Worm (Caenorhabditis elegans) whole organism, young adult: ENCODE results near the gene F29B9.7.
A peak's percentile ranks its signal among the peaks of the same experiment; 100 is the strongest.

Source experiments
- B0261.1 ChIP-seq: sonication (generic microtip); optimal IDR thresholded peaks from 2 replicates; lab custom pipeline; 2016; ENCODE audit warnings: mild to moderate bottlenecking, missing genetic modification characterization, moderate library complexity, missing compliant biosample characterization
- F23B12.7 ChIP-seq: sonication (generic microtip); optimal IDR thresholded peaks from 2 replicates; lab custom pipeline; 2017; ENCODE audit warnings: missing genetic modification characterization, mild to moderate bottlenecking, missing compliant biosample characterization, antibody characterized with exemption, moderate library complexity; ENCODE audit not compliant: insufficient read depth
- F39B2.1 ChIP-seq: fragments of 200-800 bp; sonication (Bioruptor generic); IDR thresholded peaks from 2 replicates; pipeline ENCODE4 v1.3.6; 2022; ENCODE audit warnings: missing genetic modification reagents, missing genetic modification characterization, missing compliant biosample characterization
- F57C9.4 ChIP-seq: sonication (generic microtip); optimal IDR thresholded peaks from 2 replicates; lab custom pipeline; 2017; ENCODE audit warnings: mild to moderate bottlenecking, missing genetic modification characterization, missing compliant biosample characterization
- K11D2.4 ChIP-seq: fragments of 200-800 bp; sonication (Bioruptor generic); IDR thresholded peaks from 2 replicates; pipeline ENCODE4 v1.3.6; 2022; ENCODE audit warnings: missing genetic modification reagents, missing genetic modification characterization, missing compliant biosample characterization
- T26A5.8 ChIP-seq: sonication (generic microtip); optimal IDR thresholded peaks from 2 replicates; lab custom pipeline; 2016; ENCODE audit warnings: missing genetic modification characterization, missing compliant biosample characterization
- Y53G8AR.9 ChIP-seq: fragments of 200-800 bp; sonication (Bioruptor generic); conservative IDR thresholded peaks from 2 replicates; pipeline ENCODE4 v1.3.6; 2022; ENCODE audit warnings: missing genetic modification reagents, missing genetic modification characterization, missing compliant biosample characterization
- ZK185.1 ChIP-seq: sonication (generic microtip); optimal IDR thresholded peaks from 2 replicates; lab custom pipeline; 2016; ENCODE audit warnings: mild to moderate bottlenecking, missing genetic modification characterization, missing compliant biosample characterization; ENCODE audit not compliant: poor library complexity, severe bottlenecking
- aptf-2 ChIP-seq: fragments of 200-800 bp; sonication (Bioruptor generic); conservative IDR thresholded peaks from 2 replicates; pipeline ENCODE4 v1.3.6; 2022; ENCODE audit warnings: missing genetic modification reagents, missing genetic modification characterization, missing compliant biosample characterization
- attf-5 ChIP-seq: fragments of 200-800 bp; sonication (Bioruptor generic); optimal IDR thresholded peaks from 2 replicates; lab custom pipeline; 2018; ENCODE audit warnings: mild to moderate bottlenecking, missing genetic modification characterization, missing compliant biosample characterization
- attf-6 ChIP-seq: fragments of 200-800 bp; sonication (Bioruptor generic); IDR thresholded peaks from 2 replicates; pipeline ENCODE4 v1.3.6; 2022; ENCODE audit warnings: missing genetic modification reagents, missing genetic modification characterization, missing compliant biosample characterization
- bed-2 ChIP-seq: fragments of 200-800 bp; sonication (Bioruptor generic); IDR thresholded peaks from 2 replicates; pipeline ENCODE4 v1.3.6; 2022; ENCODE audit warnings: missing genetic modification reagents, missing genetic modification characterization, missing compliant biosample characterization
- ccch-3 ChIP-seq: fragments of 200-800 bp; sonication (Bioruptor generic); optimal IDR thresholded peaks from 2 replicates; lab custom pipeline; 2018; ENCODE audit warnings: mild to moderate bottlenecking, missing genetic modification characterization, missing compliant biosample characterization
- cebp-2 ChIP-seq: fragments of 200-800 bp; sonication (Bioruptor generic); IDR thresholded peaks from 2 replicates; pipeline ENCODE4 v1.3.6; 2022; ENCODE audit warnings: missing genetic modification characterization, missing compliant biosample characterization
- egrh-3 ChIP-seq: fragments of 200-800 bp; sonication (Bioruptor generic); IDR thresholded peaks from 2 replicates; pipeline ENCODE4 v1.3.6; 2022; ENCODE audit warnings: missing genetic modification reagents, missing genetic modification characterization, missing compliant biosample characterization
- fkh-3 ChIP-seq: sonication (generic microtip); optimal IDR thresholded peaks from 2 replicates; lab custom pipeline; 2016; ENCODE audit warnings: mild to moderate bottlenecking, missing genetic modification characterization, missing compliant biosample characterization
- hmg-1.2 ChIP-seq: fragments of 200-800 bp; sonication (Bioruptor generic); IDR thresholded peaks from 2 replicates; pipeline ENCODE4 v1.3.6; 2022; ENCODE audit warnings: missing genetic modification reagents, missing genetic modification characterization, missing compliant biosample characterization
- hmg-20 ChIP-seq: fragments of 200-800 bp; sonication (Bioruptor generic); IDR thresholded peaks from 2 replicates; pipeline ENCODE4 v1.3.6; 2022; ENCODE audit warnings: missing genetic modification reagents, missing genetic modification characterization, missing compliant biosample characterization
- hrde-1 ChIP-seq: sonication (generic microtip); optimal IDR thresholded peaks from 2 replicates; lab custom pipeline; 2016; ENCODE audit warnings: missing genetic modification characterization, mild to moderate bottlenecking, missing compliant biosample characterization, moderate library complexity, missing genotype, missing genetic modification reagents, borderline replicate concordance
- lin-26 ChIP-seq: fragments of 200-800 bp; sonication (Bioruptor generic); IDR thresholded peaks from 2 replicates; pipeline ENCODE4 v1.3.6; 2022; ENCODE audit warnings: missing genetic modification reagents, missing genetic modification characterization, missing compliant biosample characterization
- lir-1 ChIP-seq: fragments of 200-800 bp; sonication (Bioruptor generic); conservative IDR thresholded peaks from 2 replicates; pipeline ENCODE4 v1.3.6; 2022; ENCODE audit warnings: missing genetic modification reagents, missing genetic modification characterization, missing compliant biosample characterization
- madf-3 ChIP-seq: fragments of 200-800 bp; sonication (Bioruptor generic); IDR thresholded peaks from 2 replicates; pipeline ENCODE4 v1.3.6; 2022; ENCODE audit warnings: missing genetic modification reagents, missing genetic modification characterization, missing compliant biosample characterization
- madf-6 ChIP-seq: fragments of 200-800 bp; sonication (Bioruptor generic); IDR thresholded peaks from 2 replicates; pipeline ENCODE4 v1.3.6; 2022; ENCODE audit warnings: missing genetic modification reagents, missing genetic modification characterization, missing compliant biosample characterization
- madf-8 ChIP-seq: fragments of 200-800 bp; sonication (Bioruptor generic); conservative IDR thresholded peaks from 2 replicates; pipeline ENCODE4 v1.3.6; 2022; ENCODE audit warnings: missing genetic modification reagents, missing genetic modification characterization, missing compliant biosample characterization
- mes-4 ChIP-seq: sonication (generic microtip); optimal IDR thresholded peaks from 2 replicates; lab custom pipeline; 2016; ENCODE audit warnings: missing genotype, missing genetic modification characterization, missing compliant biosample characterization
- mxl-1 ChIP-seq: sonication (generic microtip); optimal IDR thresholded peaks from 2 replicates; lab custom pipeline; 2016; ENCODE audit warnings: missing genetic modification characterization, missing compliant biosample characterization
- nhr-179 ChIP-seq: sonication (generic microtip); optimal IDR thresholded peaks from 2 replicates; lab custom pipeline; 2016; ENCODE audit warnings: mild to moderate bottlenecking, missing genetic modification characterization, missing compliant biosample characterization
- pha-4 ChIP-seq: fragments of 150-350 bp; sonication (generic microtip); optimal IDR thresholded peaks from 2 replicates; lab custom pipeline; 2014; ENCODE audit warnings: missing biosample characterization, missing genetic modification reagents, missing genetic modification characterization
- rcor-1 ChIP-seq: fragments of 200-800 bp; sonication (Bioruptor generic); IDR thresholded peaks from 2 replicates; pipeline ENCODE4 v1.3.6; 2022; ENCODE audit warnings: missing genetic modification reagents, missing genetic modification characterization, missing compliant biosample characterization
- rec-8 ChIP-seq, 2 experiments: sonication (generic microtip); optimal IDR thresholded peaks; 2 replicates each; lab custom pipeline; 2016; ENCODE audit warnings: mild to moderate bottlenecking in 2 of 2, missing genetic modification characterization in 2 of 2, missing genetic modification reagents in 2 of 2, missing genotype in 2 of 2, missing biosample characterization in 1 of 2, missing compliant biosample characterization in 1 of 2, moderate library complexity in 1 of 2
- repo-1 ChIP-seq: sonication (generic microtip); optimal IDR thresholded peaks from 2 replicates; lab custom pipeline; 2017; ENCODE audit warnings: mild to moderate bottlenecking, missing genetic modification characterization, missing compliant biosample characterization
- sdz-38 ChIP-seq: sonication (generic microtip); optimal IDR thresholded peaks from 2 replicates; lab custom pipeline; 2016; ENCODE audit warnings: missing genotype, missing genetic modification characterization, missing compliant biosample characterization
- zfh-2 ChIP-seq: fragments of 200-800 bp; sonication (Bioruptor generic); conservative IDR thresholded peaks from 2 replicates; pipeline ENCODE4 v1.3.6; 2022; ENCODE audit warnings: missing genetic modification reagents, missing genetic modification characterization, missing compliant biosample characterization
- ztf-18 ChIP-seq: sonication (generic microtip); optimal IDR thresholded peaks from 2 replicates; lab custom pipeline; 2016; ENCODE audit warnings: missing genotype, mild to moderate bottlenecking, missing genetic modification characterization, missing compliant biosample characterization
- ztf-22 ChIP-seq: fragments of 200-800 bp; sonication (Bioruptor generic); optimal IDR thresholded peaks from 2 replicates; lab custom pipeline; 2018; ENCODE audit warnings: mild to moderate bottlenecking, missing genetic modification characterization, moderate library complexity, missing compliant biosample characterization
- ztf-25 ChIP-seq: fragments of 200-800 bp; sonication (Bioruptor generic); IDR thresholded peaks from 2 replicates; pipeline ENCODE4 v1.3.6; 2022; ENCODE audit warnings: missing genetic modification reagents, missing genetic modification characterization, missing compliant biosample characterization
- ztf-26 ChIP-seq: sonication (generic microtip); optimal IDR thresholded peaks from 2 replicates; lab custom pipeline; 2017; ENCODE audit warnings: missing genetic modification characterization, missing compliant biosample characterization

Gene F29B9.7

DNA sequence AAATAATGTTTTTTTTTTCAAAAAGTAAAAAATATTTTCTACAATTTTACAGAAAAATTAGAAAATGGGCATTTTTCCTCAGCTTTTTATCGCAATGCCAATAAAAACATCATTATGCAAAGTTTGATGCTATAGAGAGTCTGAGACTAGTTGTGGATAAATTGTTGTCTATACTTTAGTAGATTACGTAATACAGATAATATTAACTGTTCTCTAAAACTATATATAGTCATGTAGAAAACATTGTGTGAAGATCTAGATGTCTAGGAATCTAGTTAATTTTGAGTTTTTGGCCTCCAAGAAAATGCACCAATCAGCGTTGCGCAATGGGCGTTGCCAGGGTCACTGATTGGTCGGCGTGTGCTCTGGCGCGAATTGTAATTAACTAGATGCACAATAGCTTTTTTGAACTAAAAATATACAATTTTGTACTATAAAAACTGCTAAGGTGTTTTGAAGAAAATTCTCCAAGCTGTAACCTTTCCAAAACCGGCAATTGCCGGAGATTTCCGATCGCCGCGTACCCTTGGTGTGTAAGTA, 36.8 kb downstream of the F29B9.7 start:
- TF ChIP-seq mes-4 (tag; lab: Kevin White, UChicago) (no peak), T26A5.8 (tag; lab: Kevin White, UChicago) (no peak), madf-6 (GFP tag; lab: Robert Waterston, UW) (no peak), madf-8 (no peak), fkh-3 (no peak), sdz-38 (tag; lab: Kevin White, UChicago) (no peak), nhr-179 (tag; lab: Kevin White, UChicago) (no peak), K11D2.4 (no peak), pha-4 (tag; lab: Kevin White, UChicago) (no peak), ztf-18 (tag; lab: Kevin White, UChicago) (no peak), attf-6 (no peak), F39B2.1 (GFP tag; lab: Robert Waterston, UW) (no peak), lir-1 (GFP tag; lab: Robert Waterston, UW) (no peak), attf-5 (GFP tag; lab: Kevin White, UChicago) (no peak), mxl-1 (tag; lab: Kevin White, UChicago) (no peak), aptf-2 (GFP tag; lab: Robert Waterston, UW) (no peak), ztf-25 (no peak), hmg-1.2 (GFP tag; lab: Robert Waterston, UW) (no peak), repo-1 (no peak), ztf-22 (no peak)

ce11 chrIV:4686898-4687297, 37.3 kb downstream of the F29B9.7 start:
- TF ChIP-seq Y53G8AR.9 (GFP tag; lab: Robert Waterston, UW) (no peak), rcor-1 (GFP tag; lab: Robert Waterston, UW) (no peak), ZK185.1 (tag; lab: Kevin White, UChicago) (no peak), zfh-2 (peak; percentile 66), hrde-1 (tag; lab: Kevin White, UChicago) (no peak), ztf-26 (no peak), rec-8 (tag; optimal IDR thresholded peaks at IDR 0.05; lab: Kevin White, UChicago) (no peak), F57C9.4 (tag; lab: Kevin White, UChicago) (no peak), mxl-1 (tag; lab: Kevin White, UChicago) (no peak)

DNA sequence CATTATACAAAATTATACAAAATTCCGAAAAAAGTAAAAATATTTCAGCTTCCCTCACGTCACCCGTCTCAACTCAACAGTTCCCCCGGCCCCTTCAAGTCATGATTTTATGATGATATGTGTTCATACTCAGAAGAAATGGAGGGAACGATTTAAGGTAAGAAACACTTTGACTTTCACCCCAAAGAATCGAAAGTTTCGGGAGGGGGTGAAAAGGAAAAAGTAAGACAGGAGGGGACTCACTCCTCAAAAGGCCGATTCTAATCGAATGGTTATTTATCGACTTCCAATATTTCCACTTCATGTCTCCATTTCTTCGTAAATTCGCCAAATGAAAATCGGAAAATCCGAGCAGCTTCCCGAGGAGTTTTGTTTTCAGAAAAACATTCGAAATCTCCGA, 38.7 kb downstream of the F29B9.7 start, which contains the start of gene bus-4:
Gene bus-4 (plus strand): TSS at position 49 of the 400 bp plus-strand sequence.
- TF ChIP-seq lin-26 (GFP tag; lab: Robert Waterston, UW) (no peak), egrh-3 (GFP tag; lab: Robert Waterston, UW) (no peak), bed-2 (GFP tag; lab: Robert Waterston, UW) (no peak), cebp-2 (no peak), madf-8 (no peak), fkh-3 (no peak), madf-3 (no peak), ztf-26 (no peak), F23B12.7 (tag; lab: Kevin White, UChicago) (no peak), ccch-3 (GFP tag; lab: Kevin White, UChicago) (no peak), B0261.1 (no peak), hmg-20 (GFP tag; lab: Robert Waterston, UW) (no peak), F39B2.1 (GFP tag; lab: Robert Waterston, UW) (no peak)
